Fruit fly (Drosophila melanogaster): ENCODE results near the gene CG7519.

DNA sequence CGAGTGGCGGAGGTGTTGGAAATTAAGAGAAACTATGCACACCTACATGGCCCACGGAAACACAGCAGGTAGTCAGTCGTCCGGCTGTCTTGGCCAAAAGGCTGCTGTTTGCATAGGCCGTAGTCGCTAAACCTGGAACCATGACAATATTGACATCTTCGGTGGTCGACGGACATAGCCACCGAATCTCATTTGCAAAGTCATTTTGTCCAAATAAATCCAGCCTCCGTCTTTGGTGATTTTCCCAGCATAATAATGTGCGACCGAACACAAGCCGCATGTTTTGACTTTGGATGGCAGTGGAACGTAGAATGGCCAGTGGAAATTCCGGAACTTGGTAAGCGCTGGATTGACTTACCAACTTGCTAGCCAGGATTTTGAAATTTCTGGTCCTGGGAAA is 43.5 kb upstream of the CG7519 start:
- no peak for TF ChIP-seq CG8301 (tag; optimal IDR thresholded peaks at IDR 0.05)
- no peak for TF ChIP-seq fd96Ca (GFP tag; IDR thresholded peaks at IDR 0.05)
- TF ChIP-seq Pif1B (GFP tag; optimal IDR thresholded peaks at IDR 0.05), result no peak
- no peak for TF ChIP-seq CG10348 (GFP tag; IDR thresholded peaks at IDR 0.05)
- TF ChIP-seq EcR (GFP tag; optimal IDR thresholded peaks at IDR 0.05), result no peak
- no peak for TF ChIP-seq CG34367 (tag; optimal IDR thresholded peaks at IDR 0.05)
- TF ChIP-seq CG4496 (GFP tag; IDR thresholded peaks at IDR 0.05), result no peak
- TF ChIP-seq CG12605 (GFP tag; IDR thresholded peaks at IDR 0.05), result no peak
